Fruit fly (Drosophila melanogaster): ENCODE data around the gene Cpr76Bd.

Cpr76Bd gene

DNA sequence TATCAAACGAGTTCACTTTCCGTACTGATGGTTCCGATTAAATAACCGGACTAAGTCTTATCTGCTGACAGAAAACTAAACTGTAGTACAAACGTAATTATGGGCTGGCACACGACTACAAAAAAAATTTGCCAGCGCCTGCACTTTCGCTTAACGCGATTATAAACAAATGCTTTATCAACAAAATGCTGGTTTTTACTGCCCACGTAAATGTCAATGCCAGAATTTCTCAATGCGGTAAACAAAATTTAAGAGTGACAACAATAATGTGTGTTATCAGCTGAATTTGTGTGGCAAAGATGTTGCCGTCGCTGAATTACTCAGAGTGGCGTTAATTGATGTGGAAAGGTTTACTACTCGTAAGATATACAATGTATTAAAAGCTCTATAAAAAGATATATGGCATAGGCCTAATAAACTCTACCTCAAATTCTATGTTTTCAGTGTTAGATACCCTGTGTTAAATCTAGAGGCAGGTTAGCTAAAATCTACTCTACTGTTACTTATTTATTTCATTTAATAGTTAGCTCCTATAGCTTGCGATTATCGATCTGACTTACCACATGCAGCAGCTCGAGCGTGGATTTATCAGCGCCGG is 36.5 kb upstream of the Cpr76Bd start (continued):
- TF ChIP-seq CG34376 (GFP tag; optimal IDR thresholded peaks at IDR 0.05) (peak; percentile 63), Spps (tag; optimal IDR thresholded peaks at IDR 0.05) (no peak), Taf1 (GFP tag; IDR thresholded peaks at IDR 0.05) (no peak), knrl (GFP tag; IDR thresholded peaks at IDR 0.05; ENCODE audit: partially characterized antibody) (no peak), CG15073 (GFP tag; optimal IDR thresholded peaks at IDR 0.05) (no peak), CG11696 (GFP tag; IDR thresholded peaks at IDR 0.05) (no peak), CG3281 (GFP tag; optimal IDR thresholded peaks at IDR 0.05) (peak; percentile 14), CG6791 (GFP tag; IDR thresholded peaks at IDR 0.05; ENCODE audit: partially characterized antibody) (no peak), CG31224 (GFP tag; IDR thresholded peaks at IDR 0.05) (no peak), zfh2 (GFP tag; optimal IDR thresholded peaks at IDR 0.05) (no peak), Dip3 (GFP tag; optimal IDR thresholded peaks at IDR 0.05) (no peak), tx (GFP tag; optimal IDR thresholded peaks at IDR 0.05) (no peak), CG12744 (GFP tag; optimal IDR thresholded peaks at IDR 0.05) (no peak), CG1603 (tag; optimal IDR thresholded peaks at IDR 0.05) (no peak), Hmx (GFP tag; optimal IDR thresholded peaks at IDR 0.05) (no peak), hb (GFP tag; IDR thresholded peaks at IDR 0.05; ENCODE audit: partially characterized antibody) (no peak), Ets65A (GFP tag) (no peak), MESR4 (GFP tag; optimal IDR thresholded peaks at IDR 0.05) (no peak), klu (GFP tag; IDR thresholded peaks at IDR 0.05) (no peak), zfh1 (GFP tag; IDR thresholded peaks at IDR 0.05) (no peak), CG2875 (GFP tag; optimal IDR thresholded peaks at IDR 0.05) (no peak), CG12104 (GFP tag; optimal IDR thresholded peaks at IDR 0.05) (no peak), al (GFP tag; IDR thresholded peaks at IDR 0.05) (no peak), Meics (GFP tag; optimal IDR thresholded peaks at IDR 0.05) (no peak), Ravus (GFP tag; IDR thresholded peaks at IDR 0.05) (no peak), CG10321 (GFP tag; IDR thresholded peaks at IDR 0.05) (no peak)

DNA sequence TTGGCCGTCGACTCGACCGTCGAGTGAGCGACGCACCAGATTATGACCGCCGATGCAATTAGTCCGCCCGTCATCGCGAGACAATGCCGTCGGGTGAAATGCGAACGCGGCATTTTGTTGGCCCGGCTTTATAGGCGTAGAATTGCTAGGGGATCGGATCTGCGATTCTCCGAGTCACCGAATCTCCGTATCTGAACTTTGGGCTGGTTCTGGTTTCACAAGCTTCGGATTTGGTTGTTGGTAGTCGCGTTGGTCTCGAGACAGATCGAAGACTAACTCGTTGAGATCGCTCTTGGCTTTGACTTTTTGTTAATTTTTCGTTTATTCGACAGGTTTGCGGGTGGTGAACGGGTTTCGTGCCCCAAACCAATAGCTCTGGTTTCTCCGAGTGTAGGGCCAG is 35.9 kb upstream of the Cpr76Bd start:
- TF ChIP-seq onecut (GFP tag; IDR thresholded peaks at IDR 0.05) (no peak), CG6765 (GFP tag; optimal IDR thresholded peaks at IDR 0.05) (peak; percentile 33), Deaf1 (tag; optimal IDR thresholded peaks at IDR 0.05) (peak; percentile 52), CG10543 (GFP tag; optimal IDR thresholded peaks at IDR 0.05) (peak; percentile 3), Trl (optimal IDR thresholded peaks at IDR 0.05) (no peak), Trl (GFP tag; optimal IDR thresholded peaks at IDR 0.05) (no peak), danr (GFP tag; IDR thresholded peaks at IDR 0.05) (no peak), CG32772 (GFP tag; IDR thresholded peaks at IDR 0.05) (0 out of 2 replicates have a peak, but pooled peaks have one; percentile 21), lilli (GFP tag; optimal IDR thresholded peaks at IDR 0.05) (no peak), repo (GFP tag; optimal IDR thresholded peaks at IDR 0.05) (no peak), CG13894 (tag; optimal IDR thresholded peaks at IDR 0.05) (peak; percentile 54), CG9876 (GFP tag; optimal IDR thresholded peaks at IDR 0.05) (no peak), tll (GFP tag; optimal IDR thresholded peaks at IDR 0.05) (no peak), CG9797 (GFP tag; optimal IDR thresholded peaks at IDR 0.05) (no peak), aop (GFP tag; IDR thresholded peaks at IDR 0.05) (no peak), Hr3 (GFP tag; optimal IDR thresholded peaks at IDR 0.05) (no peak), CG10431 (GFP tag; optimal IDR thresholded peaks at IDR 0.05) (no peak), Hr39 (optimal IDR thresholded peaks at IDR 0.05) (no peak), CG4820 (GFP tag; optimal IDR thresholded peaks at IDR 0.05) (no peak), CG14965 (GFP tag; optimal IDR thresholded peaks at IDR 0.05; ENCODE audit: borderline replicate concordance) (no peak), zen2 (GFP tag; IDR thresholded peaks at IDR 0.05; ENCODE audit: partially characterized antibody) (no peak), CG11247 (GFP tag; IDR thresholded peaks at IDR 0.05) (no peak), Dbx (GFP tag; IDR thresholded peaks at IDR 0.05) (0 out of 3 replicates have a peak, but pooled peaks have one; percentile 16), CG15514 (GFP tag; optimal IDR thresholded peaks at IDR 0.05) (no peak), CG1792 (GFP tag; optimal IDR thresholded peaks at IDR 0.05) (no peak), chn (GFP tag; optimal IDR thresholded peaks at IDR 0.05) (no peak), CG12769 (tag; optimal IDR thresholded peaks at IDR 0.05) (peak; percentile 61)
